In the genomic region with DNA sequence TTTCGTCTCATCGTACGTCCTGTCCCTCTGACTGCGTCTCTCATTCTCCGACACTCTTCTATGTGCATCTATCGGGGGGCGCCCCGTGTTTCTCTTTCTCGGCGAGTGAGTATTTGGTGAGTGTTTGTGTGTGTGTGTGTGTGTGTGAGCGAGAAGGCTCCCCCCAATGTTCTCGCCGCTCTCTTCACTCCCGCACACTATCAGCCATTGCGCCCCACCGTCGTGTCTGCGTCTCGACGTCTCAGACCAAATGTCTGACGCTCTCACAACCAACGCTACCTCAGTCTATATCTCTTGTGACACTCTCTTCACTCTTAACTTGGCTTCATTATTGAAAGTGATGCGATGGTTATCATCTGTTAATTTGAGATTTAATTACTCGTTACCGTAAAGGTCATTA, we compare ENCODE assay signal across 1 worm cellular context.
TF ChIP-seq lines count a peak whose summit lies in the region.

No protein-coding gene starts in this region.

TF ChIP-seq in whole organism, L4 larva, 104 proteins besides CTCF, POLR2A, EP300 and RAD21 (continued from another document):
- TF ChIP-seq dpl-1 (GFP tag; optimal IDR thresholded peaks at IDR 0.05; lab: Kevin White, UChicago) (peak; percentile 55), nhr-41 (GFP tag; IDR thresholded peaks at IDR 0.05; lab: Robert Waterston, UW) (0 out of 2 replicates have a peak, but pooled peaks have one; percentile 36), nhr-25 (tag; optimal IDR thresholded peaks at IDR 0.05; lab: Kevin White, UChicago; ENCODE audit: borderline replicate concordance, insufficient read depth) (peak; percentile 84), egl-27 (tag; optimal IDR thresholded peaks at IDR 0.05; lab: Kevin White, UChicago) (no peak), madf-9 (GFP tag; conservative IDR thresholded peaks at IDR 0.05; lab: Robert Waterston, UW) (peak; percentile 66), nhr-6 (tag; optimal IDR thresholded peaks at IDR 0.05; lab: Kevin White, UChicago) (peak; percentile 89), aly-2 (tag; optimal IDR thresholded peaks at IDR 0.05; lab: Kevin White, UChicago) (no peak), fos-1 (tag; optimal IDR thresholded peaks at IDR 0.05; lab: Kevin White, UChicago) (no peak), rbr-2 (tag; optimal IDR thresholded peaks at IDR 0.05; lab: Kevin White, UChicago) (peak; percentile 94), mxl-2 (GFP tag; conservative IDR thresholded peaks at IDR 0.05; lab: Robert Waterston, UW) (0 out of 2 replicates have a peak, but pooled peaks have one; percentile 30), unc-130 (GFP tag; optimal IDR thresholded peaks at IDR 0.05; lab: Kevin White, UChicago) (no peak), ceh-82 (tag; optimal IDR thresholded peaks at IDR 0.05; lab: Kevin White, UChicago) (no peak), F49E8.2 (tag; optimal IDR thresholded peaks at IDR 0.05; lab: Kevin White, UChicago; ENCODE audit: borderline replicate concordance) (no peak), aha-1 (tag; lab: Kevin White, UChicago) (peak; percentile 100), mdt-29 (GFP tag; IDR thresholded peaks at IDR 0.05; lab: Robert Waterston, UW) (peak; percentile 64), jun-1 (tag; optimal IDR thresholded peaks at IDR 0.05; lab: Kevin White, UChicago) (peak; percentile 87), ceh-44 (GFP tag; IDR thresholded peaks at IDR 0.05; lab: Robert Waterston, UW) (peak; percentile 56; the same call in 1 of the 2 replicates), vab-7 (GFP tag; IDR thresholded peaks at IDR 0.05; lab: Robert Waterston, UW) (peak; percentile 73; the same call in 1 of the 2 replicates), ctbp-1 (GFP tag; IDR thresholded peaks at IDR 0.05; lab: Robert Waterston, UW) (peak; percentile 93), mep-1 (tag; optimal IDR thresholded peaks at IDR 0.05; lab: Kevin White, UChicago) (peak; percentile 95), sdz-12 (GFP tag; optimal IDR thresholded peaks at IDR 0.05; lab: Kevin White, UChicago) (no peak), hmg-1.1 (GFP tag; IDR thresholded peaks at IDR 0.05; lab: Robert Waterston, UW) (peak; percentile 98), lsy-2 (tag; optimal IDR thresholded peaks at IDR 0.05; lab: Kevin White, UChicago) (peak; percentile 81 to 88), ama-1 (optimal IDR thresholded peaks at IDR 0.05; lab: Kevin White, UChicago) (peak; percentile 5), lir-3 (tag; optimal IDR thresholded peaks at IDR 0.05; lab: Kevin White, UChicago) (no peak), ceh-32 (tag; optimal IDR thresholded peaks at IDR 0.05; lab: Kevin White, UChicago; ENCODE audit: poor library complexity) (peak; percentile 32), unc-39 (tag; optimal IDR thresholded peaks at IDR 0.05; lab: Kevin White, UChicago) (no peak), nhr-28 (tag; optimal IDR thresholded peaks at IDR 0.05; lab: Kevin White, UChicago) (peak; percentile 91), hif-1 (tag; optimal IDR thresholded peaks at IDR 0.05; lab: Kevin White, UChicago) (peak; percentile 42 to 89), nhr-48 (tag; optimal IDR thresholded peaks at IDR 0.05; lab: Kevin White, UChicago) (peak; percentile 90), madf-5 (GFP tag; IDR thresholded peaks at IDR 0.05; lab: Robert Waterston, UW) (no peak), mes-2 (tag; optimal IDR thresholded peaks at IDR 0.05; lab: Kevin White, UChicago; ENCODE audit: poor library complexity, severe bottlenecking) (peak; percentile 79), zip-2 (tag; optimal IDR thresholded peaks at IDR 0.05; lab: Kevin White, UChicago) (no peak), lin-29 (GFP tag; IDR thresholded peaks at IDR 0.05; lab: Robert Waterston, UW) (no peak), Y5F2A.4 (GFP tag; optimal IDR thresholded peaks at IDR 0.05; lab: Kevin White, UChicago) (no peak), nhr-76 (tag; optimal IDR thresholded peaks at IDR 0.05; lab: Kevin White, UChicago) (no peak), lin-1 (GFP tag; IDR thresholded peaks at IDR 0.05; lab: Robert Waterston, UW) (peak; percentile 86), zfp-2 (tag; optimal IDR thresholded peaks at IDR 0.05; lab: Kevin White, UChicago) (peak; percentile 28), mxl-3 (GFP tag; optimal IDR thresholded peaks at IDR 0.05; lab: Kevin White, UChicago) (peak; percentile 95), R02D3.7 (tag; optimal IDR thresholded peaks at IDR 0.05; lab: Kevin White, UChicago) (no peak), cey-2 (tag; optimal IDR thresholded peaks at IDR 0.05; lab: Kevin White, UChicago; ENCODE audit: borderline replicate concordance, insufficient read depth) (peak; percentile 32), nhr-11 (tag; optimal IDR thresholded peaks at IDR 0.05; lab: Kevin White, UChicago) (peak; percentile 94), nhr-10 (tag; optimal IDR thresholded peaks at IDR 0.05; lab: Kevin White, UChicago) (peak; percentile 76), Y75B8A.6 (GFP tag; IDR thresholded peaks at IDR 0.05; lab: Robert Waterston, UW) (no peak), T20F7.1 (GFP tag; optimal IDR thresholded peaks at IDR 0.05; lab: Kevin White, UChicago) (peak; percentile 77), arid-1 (GFP tag; conservative IDR thresholded peaks at IDR 0.05; lab: Robert Waterston, UW) (peak; percentile 83), gei-8 (GFP tag; optimal IDR thresholded peaks at IDR 0.05; lab: Kevin White, UChicago) (peak; percentile 87), ceh-20 (GFP tag; IDR thresholded peaks at IDR 0.05; lab: Robert Waterston, UW) (peak; percentile 92), dmd-8 (GFP tag; IDR thresholded peaks at IDR 0.05; lab: Robert Waterston, UW) (0 out of 2 replicates have a peak, but pooled peaks have one; percentile 49)
